Worm (Caenorhabditis elegans) whole organism, L2 larva: Measurements from ENCODE around the gene T23F11.4.

Source experiments
- F13H6.1 ChIP-seq: sonication (generic microtip); optimal IDR thresholded peaks from 2 replicates; lab custom pipeline; 2016; ENCODE audit warnings: missing genetic modification characterization, missing compliant biosample characterization
- aly-2 ChIP-seq: fragments of 150-350 bp; optimal IDR thresholded peaks from 2 replicates; lab custom pipeline; 2014; ENCODE audit warnings: missing biosample characterization, missing genetic modification characterization
- ceh-16 ChIP-seq: fragments of 150-350 bp; optimal IDR thresholded peaks from 2 replicates; lab custom pipeline; 2014; ENCODE audit warnings: missing biosample characterization, missing genetic modification characterization
- egl-27 ChIP-seq: sonication (generic microtip); optimal IDR thresholded peaks from 3 replicates; lab custom pipeline; 2017; ENCODE audit warnings: missing biosample characterization, missing genetic modification reagents, missing genetic modification characterization
- lin-39 ChIP-seq: fragments of 150-350 bp; optimal IDR thresholded peaks from 2 replicates; lab custom pipeline; 2014; ENCODE audit warnings: missing biosample characterization, missing genetic modification reagents, missing genetic modification characterization
- nhr-12 ChIP-seq: fragments of 150-350 bp; optimal IDR thresholded peaks from 2 replicates; lab custom pipeline; 2014; ENCODE audit warnings: missing biosample characterization, missing genetic modification characterization
- nhr-77 ChIP-seq: fragments of 150-350 bp; optimal IDR thresholded peaks from 2 replicates; lab custom pipeline; 2014; ENCODE audit warnings: missing biosample characterization, missing genetic modification characterization
- skn-1 ChIP-seq: sonication (generic microtip); optimal IDR thresholded peaks from 2 replicates; lab custom pipeline; 2017; ENCODE audit warnings: missing biosample characterization, missing genetic modification characterization
- ztf-11 ChIP-seq: sonication (generic microtip); optimal IDR thresholded peaks from 2 replicates; lab custom pipeline; 2017; ENCODE audit warnings: missing biosample characterization, missing genetic modification characterization

- TF ChIP-seq skn-1 (tag; lab: Kevin White, UChicago) (no peak), ztf-11 (tag; lab: Kevin White, UChicago) (no peak), F13H6.1 (tag; lab: Kevin White, UChicago) (no peak), lin-39 (tag; lab: Kevin White, UChicago) (no peak), egl-27 (tag; lab: Kevin White, UChicago) (no peak), nhr-77 (no peak), nhr-12 (tag; lab: Kevin White, UChicago) (no peak), ceh-16 (tag; lab: Kevin White, UChicago) (no peak), aly-2 (tag; lab: Kevin White, UChicago) (no peak)
Observed at ce11 chrIII:4688965-4689364, 23.8 kb upstream of the T23F11.4 start, which contains the start of gene ppat-1.
